Fruit fly (Drosophila melanogaster): Measurements from ENCODE around the gene Dd.
A peak's percentile ranks its signal among the peaks of the same experiment; 100 is the strongest.

Dd gene

dm6 chrX:21323933-21324688, at the start of gene Dd, which contains the start of gene CG1486 (continued):
- no peak for TF ChIP-seq pfk (GFP tag; optimal IDR thresholded peaks at IDR 0.05)
- no peak for TF ChIP-seq Doc2 (GFP tag; IDR thresholded peaks at IDR 0.05)
- TF ChIP-seq NK7.1 (GFP tag; optimal IDR thresholded peaks at IDR 0.05), result no peak
- TF ChIP-seq croc (GFP tag; conservative IDR thresholded peaks at IDR 0.05), result no peak
- TF ChIP-seq Atf6 (GFP tag; IDR thresholded peaks at IDR 0.05), result no peak
- TF ChIP-seq CG10366 (GFP tag; IDR thresholded peaks at IDR 0.05), result no peak
- TF ChIP-seq CG6683 (GFP tag; optimal IDR thresholded peaks at IDR 0.05), result no peak
- peak; percentile 42 for TF ChIP-seq CG30020 (tag; optimal IDR thresholded peaks at IDR 0.05)
- no peak for TF ChIP-seq Bteb2 (GFP tag; optimal IDR thresholded peaks at IDR 0.05)
- TF ChIP-seq CG10979 (tag; optimal IDR thresholded peaks at IDR 0.05), result no peak
- TF ChIP-seq CG8765 (GFP tag; IDR thresholded peaks at IDR 0.05), result no peak
- TF ChIP-seq chinmo (GFP tag; IDR thresholded peaks at IDR 0.05; ENCODE audit: partially characterized antibody), result peak; percentile 80; the same call in 2 of the 4 replicates
- TF ChIP-seq vvl (GFP tag; IDR thresholded peaks at IDR 0.05), result no peak
- TF ChIP-seq CG17612 (GFP tag; IDR thresholded peaks at IDR 0.05), result no peak
- TF ChIP-seq Blimp-1 (GFP tag; optimal IDR thresholded peaks at IDR 0.05), result no peak
- no peak for TF ChIP-seq CG6765 (GFP tag; optimal IDR thresholded peaks at IDR 0.05)
- TF ChIP-seq inv (GFP tag; IDR thresholded peaks at IDR 0.05; ENCODE audit: partially characterized antibody), result peak; percentile 89
- TF ChIP-seq corto (GFP tag; optimal IDR thresholded peaks at IDR 0.05), result no peak
- TF ChIP-seq ro (GFP tag; IDR thresholded peaks at IDR 0.05), result no peak
- no peak for TF ChIP-seq br (optimal IDR thresholded peaks at IDR 0.05)
- TF ChIP-seq grau (tag; optimal IDR thresholded peaks at IDR 0.05), result peak; percentile 29
- peak; percentile 70 for TF ChIP-seq Lhr (GFP tag; optimal IDR thresholded peaks at IDR 0.05)
- peak; percentile 79 for TF ChIP-seq CG14710 (tag; optimal IDR thresholded peaks at IDR 0.05)
- no peak for TF ChIP-seq CG1024 (GFP tag; IDR thresholded peaks at IDR 0.05)
- peak in 1 of 2 experiments; percentile 73 for TF ChIP-seq Pdp1 (GFP tag; optimal IDR thresholded peaks at IDR 0.05)
- no peak for TF ChIP-seq lab (GFP tag; optimal IDR thresholded peaks at IDR 0.05)
- no peak for TF ChIP-seq Oaz (GFP tag; IDR thresholded peaks at IDR 0.05)
- TF ChIP-seq CG2202 (tag; optimal IDR thresholded peaks at IDR 0.05), result no peak
- peak; percentile 44; the same call in 1 of the 3 replicates for TF ChIP-seq CG11560 (tag; IDR thresholded peaks at IDR 0.05)
- TF ChIP-seq sna (GFP tag; IDR thresholded peaks at IDR 0.05; ENCODE audit: partially characterized antibody), result peak; percentile 69; the same call in 1 of the 2 replicates
- TF ChIP-seq CG10543 (GFP tag; optimal IDR thresholded peaks at IDR 0.05), result peak; percentile 30
- peak; percentile 9 for TF ChIP-seq yki (optimal IDR thresholded peaks at IDR 0.05)
- peak; percentile 93 for TF ChIP-seq knrl (GFP tag; IDR thresholded peaks at IDR 0.05; ENCODE audit: partially characterized antibody)
- no peak for TF ChIP-seq Dad (GFP tag; optimal IDR thresholded peaks at IDR 0.05)
- TF ChIP-seq CG3065 (GFP tag; optimal IDR thresholded peaks at IDR 0.05), result no peak
- no peak for TF ChIP-seq Lim3 (GFP tag; IDR thresholded peaks at IDR 0.05)
- TF ChIP-seq CHES-1-like (GFP tag; optimal IDR thresholded peaks at IDR 0.05), result peak; percentile 61
- TF ChIP-seq zen2 (GFP tag; IDR thresholded peaks at IDR 0.05; ENCODE audit: partially characterized antibody), result peak; percentile 59; the same call in 2 of the 3 replicates
- TF ChIP-seq pita (GFP tag; optimal IDR thresholded peaks at IDR 0.05), result peak; percentile 66
- no peak for TF ChIP-seq CG7987 (GFP tag; optimal IDR thresholded peaks at IDR 0.05)
- no peak for TF ChIP-seq wek (GFP tag; optimal IDR thresholded peaks at IDR 0.05)
- TF ChIP-seq B-H2 (GFP tag; optimal IDR thresholded peaks at IDR 0.05), result no peak
- no peak for TF ChIP-seq CG3838 (GFP tag; optimal IDR thresholded peaks at IDR 0.05)
- peak; percentile 92 for TF ChIP-seq vnd (GFP tag; IDR thresholded peaks at IDR 0.05; ENCODE audit: partially characterized antibody)
- no peak for TF ChIP-seq emc (GFP tag; optimal IDR thresholded peaks at IDR 0.05)
- peak; percentile 68 for TF ChIP-seq row (GFP tag; IDR thresholded peaks at IDR 0.05)
- TF ChIP-seq sens-2 (GFP tag; IDR thresholded peaks at IDR 0.05), result no peak
- no peak for TF ChIP-seq CG16815 (GFP tag; optimal IDR thresholded peaks at IDR 0.05)
- no peak for TF ChIP-seq CG34422 (GFP tag; IDR thresholded peaks at IDR 0.05)

Data from whole organism, embryonic.